Worm (Caenorhabditis elegans): ENCODE measurements around the gene glb-17.

DNA sequence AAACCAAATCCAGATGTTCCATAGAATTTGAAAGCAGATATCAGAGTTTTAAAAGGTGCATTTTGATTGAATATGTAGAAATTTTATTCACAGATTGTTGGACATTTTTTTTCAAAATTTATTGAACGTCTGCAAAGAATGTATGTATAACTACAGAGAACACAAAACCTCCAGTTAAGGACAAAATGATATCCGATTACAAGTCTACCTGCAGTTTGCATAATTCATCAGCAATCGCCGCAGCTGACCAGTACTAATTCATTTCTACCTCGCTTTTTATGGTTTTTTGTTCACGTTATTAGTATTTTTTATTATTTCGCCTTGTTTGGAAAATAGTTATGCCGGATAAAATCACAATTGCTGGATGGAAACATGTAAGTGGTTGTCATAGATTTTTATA lies 12.3 kb upstream of the glb-17 start, which contains the start of gene del-8:
- no peak for TF ChIP-seq med-1 (GFP tag; optimal IDR thresholded peaks at IDR 0.05; ENCODE audit: insufficient read depth)
- TF ChIP-seq T22C8.4 (GFP tag; IDR thresholded peaks at IDR 0.05), result no peak
- TF ChIP-seq ztf-23 (GFP tag; IDR thresholded peaks at IDR 0.05), result no peak
- no peak for TF ChIP-seq flt-1 (GFP tag; IDR thresholded peaks at IDR 0.05)
- no peak for TF ChIP-seq cog-1 (tag; optimal IDR thresholded peaks at IDR 0.05)
- TF ChIP-seq ref-1 (GFP tag; conservative IDR thresholded peaks at IDR 0.05), result no peak
- no peak for TF ChIP-seq tab-1 (GFP tag; IDR thresholded peaks at IDR 0.05)
